Fruit fly (Drosophila melanogaster): ENCODE results near the gene CG9029.

DNA sequence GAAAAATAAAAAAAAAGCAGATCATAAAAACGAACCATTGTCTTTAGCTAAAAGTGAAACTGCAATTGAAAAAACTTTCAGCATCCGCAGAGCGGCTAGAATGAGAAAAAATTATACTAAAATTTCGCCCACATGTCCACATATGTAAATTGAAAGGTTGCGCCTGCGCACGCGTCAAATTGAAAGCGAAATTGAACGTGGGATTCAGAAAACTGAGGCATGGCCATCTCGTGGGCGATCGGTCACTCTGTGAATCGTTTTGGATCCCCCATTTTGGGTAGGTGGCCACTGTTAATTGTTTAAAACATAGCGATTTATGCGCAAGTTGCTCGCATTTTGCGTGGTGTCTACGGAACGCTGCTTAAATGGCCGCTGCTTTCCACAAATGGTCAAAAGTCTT, 8.7 kb downstream of the CG9029 start:
- TF ChIP-seq CG8478 (optimal IDR thresholded peaks at IDR 0.05) (no peak), CTCF (optimal IDR thresholded peaks at IDR 0.05) (no peak)
